Fruit fly (Drosophila melanogaster) whole organism, pupa: ENCODE data around the gene pico.

Source experiments
- CG10348 ChIP-seq: fragments of 200-800 bp; sonication (Bioruptor generic); IDR thresholded peaks from 2 replicates; pipeline ENCODE4 v1.3.6; 2022; ENCODE audit warnings: missing biosample characterization, missing genetic modification characterization
- CG12605 ChIP-seq: fragments of 200-800 bp; sonication (Bioruptor generic); IDR thresholded peaks from 2 replicates; pipeline ENCODE4 v1.3.6; 2022; ENCODE audit warnings: missing biosample characterization, missing genetic modification characterization
- CG13204 ChIP-seq: fragments of 200-800 bp; sonication (Bioruptor generic); optimal IDR thresholded peaks from 2 replicates; lab custom pipeline; 2018; ENCODE audit warnings: missing biosample characterization, mild to moderate bottlenecking, missing genetic modification characterization, moderate library complexity
- CG14655 ChIP-seq: fragments of 200-800 bp; sonication (Bioruptor generic); optimal IDR thresholded peaks from 3 replicates; lab custom pipeline; 2017; ENCODE audit warnings: mild to moderate bottlenecking, missing biosample characterization, missing genetic modification reagents, missing genetic modification characterization
- CG15710 ChIP-seq: fragments of 200-800 bp; sonication (Bioruptor generic); optimal IDR thresholded peaks from 2 replicates; lab custom pipeline; 2018; ENCODE audit warnings: missing biosample characterization, mild to moderate bottlenecking, missing genetic modification characterization, moderate library complexity
- CG17806 ChIP-seq: fragments of 200-800 bp; sonication (Bioruptor generic); optimal IDR thresholded peaks from 2 replicates; lab custom pipeline; 2018; ENCODE audit warnings: missing biosample characterization, mild to moderate bottlenecking, missing genetic modification characterization, moderate library complexity
- CG32121 ChIP-seq: fragments of 200-800 bp; sonication (Bioruptor generic); IDR thresholded peaks from 2 replicates; pipeline ENCODE4 v1.3.6; 2022; ENCODE audit warnings: missing biosample characterization, missing genetic modification characterization
- CG34367 ChIP-seq: fragments of 200-800 bp; sonication (Bioruptor generic); optimal IDR thresholded peaks from 2 replicates; lab custom pipeline; 2018; ENCODE audit warnings: missing biosample characterization, mild to moderate bottlenecking, missing genetic modification characterization
- CG4496 ChIP-seq: fragments of 200-800 bp; sonication (Bioruptor generic); IDR thresholded peaks from 3 replicates; pipeline ENCODE4 v1.3.6; 2022; ENCODE audit warnings: missing biosample characterization, missing genetic modification characterization
- CG8159 ChIP-seq: fragments of 200-800 bp; sonication (Bioruptor generic); optimal IDR thresholded peaks from 3 replicates; lab custom pipeline; 2018; ENCODE audit warnings: missing biosample characterization, mild to moderate bottlenecking, missing genetic modification characterization, moderate library complexity
- CG8301 ChIP-seq: fragments of 200-800 bp; sonication (Bioruptor generic); optimal IDR thresholded peaks from 2 replicates; lab custom pipeline; 2018; ENCODE audit warnings: missing biosample characterization, mild to moderate bottlenecking, missing genetic modification characterization
- CG9948 ChIP-seq: fragments of 200-800 bp; sonication (Bioruptor generic); optimal IDR thresholded peaks from 2 replicates; lab custom pipeline; 2018; ENCODE audit warnings: missing biosample characterization, mild to moderate bottlenecking, missing genetic modification characterization, moderate library complexity
- D1 ChIP-seq: fragments of 200-800 bp; sonication (Bioruptor generic); optimal IDR thresholded peaks from 2 replicates; lab custom pipeline; 2018; ENCODE audit warnings: missing biosample characterization, mild to moderate bottlenecking, missing genetic modification characterization, moderate library complexity
- EcR ChIP-seq: fragments of 200-800 bp; sonication (Bioruptor generic); optimal IDR thresholded peaks from 3 replicates; lab custom pipeline; 2019; ENCODE audit warnings: missing biosample characterization, missing genetic modification characterization, mild to moderate bottlenecking, moderate library complexity, missing genetic modification reagents
- Ets98B ChIP-seq: fragments of 200-800 bp; sonication (Bioruptor generic); IDR thresholded peaks from 2 replicates; pipeline ENCODE4 v1.3.6; 2022; ENCODE audit warnings: missing biosample characterization, missing genetic modification characterization
- Pif1A ChIP-seq: fragments of 200-800 bp; sonication (Bioruptor generic); optimal IDR thresholded peaks from 3 replicates; lab custom pipeline; 2016; ENCODE audit warnings: missing biosample characterization, missing genetic modification characterization
- Pif1B ChIP-seq: fragments of 200-800 bp; sonication (Bioruptor generic); optimal IDR thresholded peaks from 3 replicates; lab custom pipeline; 2016; ENCODE audit warnings: missing biosample characterization, missing genetic modification characterization
- Snoo ChIP-seq: fragments of 200-800 bp; sonication (Bioruptor generic); optimal IDR thresholded peaks from 3 replicates; lab custom pipeline; 2017; ENCODE audit warnings: missing biosample characterization, mild to moderate bottlenecking, missing genetic modification characterization, inconsistent platforms
- fd96Ca ChIP-seq: fragments of 200-800 bp; sonication (Bioruptor generic); IDR thresholded peaks from 3 replicates; pipeline ENCODE4 v1.3.6; 2022; ENCODE audit warnings: missing biosample characterization, missing genetic modification characterization
- gl ChIP-seq: fragments of 200-800 bp; sonication (Bioruptor generic); optimal IDR thresholded peaks from 2 replicates; lab custom pipeline; 2018; ENCODE audit warnings: missing biosample characterization, mild to moderate bottlenecking, missing genetic modification characterization
- rn ChIP-seq: fragments of 200-800 bp; sonication (Bioruptor generic); IDR thresholded peaks from 2 replicates; pipeline ENCODE4 v1.3.6; 2022; ENCODE audit warnings: missing biosample characterization, missing genetic modification characterization

The pico gene

DNA sequence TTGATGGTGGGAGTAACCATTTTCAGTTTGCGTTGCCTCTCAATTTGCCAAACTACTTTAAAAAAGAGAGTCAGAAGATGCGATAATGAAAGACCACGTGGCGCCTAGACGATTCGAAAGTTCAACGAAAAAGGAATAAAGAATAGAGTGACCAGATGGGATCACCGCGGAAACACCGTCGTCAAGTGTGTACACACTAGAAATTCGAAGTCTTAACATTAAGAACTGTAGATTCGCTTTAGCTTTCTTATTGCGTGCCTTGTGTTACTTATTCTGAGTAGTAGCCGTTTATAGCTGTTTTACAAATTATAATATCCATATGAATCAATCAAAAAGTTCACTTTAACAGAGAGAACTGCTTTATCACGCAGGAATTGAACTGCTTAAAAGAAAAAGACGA is 27.9 kb downstream of the pico start, which contains the start of gene SkpE:
Gene SkpE, minus strand, starts transcription at position 101 of the 400 bp plus-strand sequence.
- TF ChIP-seq CG10348 (GFP tag; lab: Robert Waterston, UW) (no peak), rn (GFP tag; lab: Robert Waterston, UW) (no peak), CG8159 (tag; lab: Kevin White, UChicago) (no peak), Ets98B (GFP tag; lab: Robert Waterston, UW) (no peak), EcR (GFP tag; lab: Kevin White, UChicago) (no peak), CG4496 (GFP tag; lab: Robert Waterston, UW) (no peak), CG17806 (tag; lab: Kevin White, UChicago) (no peak)

DNA sequence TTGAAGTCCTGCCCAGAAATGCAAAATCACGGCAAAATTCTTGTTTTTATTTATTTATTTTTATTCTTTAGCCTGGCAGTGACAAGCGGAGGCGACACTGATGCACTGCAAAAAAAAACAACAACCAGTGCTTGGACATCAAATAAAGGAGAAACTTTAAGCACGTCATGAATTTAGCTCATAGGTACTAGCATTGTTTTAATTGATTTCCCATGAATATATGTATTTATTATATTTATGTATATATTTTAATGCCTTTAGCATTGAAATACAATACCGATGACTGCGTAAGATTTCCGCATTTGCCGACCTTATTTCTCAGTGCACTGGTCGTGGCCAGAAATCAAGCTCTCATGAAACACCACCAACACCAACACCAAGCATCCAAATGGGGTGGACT is 33.2 kb downstream of the pico start:
- TF ChIP-seq CG12605 (GFP tag; lab: Robert Waterston, UW) (no peak), fd96Ca (no peak), gl (tag; lab: Kevin White, UChicago) (no peak), CG8301 (tag; lab: Kevin White, UChicago) (no peak), EcR (GFP tag; lab: Kevin White, UChicago) (no peak), CG4496 (GFP tag; lab: Robert Waterston, UW) (no peak), Snoo (tag; lab: Kevin White, UChicago) (no peak), Pif1B (GFP tag; lab: Kevin White, UChicago) (no peak), CG14655 (GFP tag; lab: Kevin White, UChicago) (no peak), CG8159 (tag; lab: Kevin White, UChicago) (no peak), Ets98B (GFP tag; lab: Robert Waterston, UW) (no peak), CG34367 (tag; lab: Kevin White, UChicago) (no peak), CG15710 (tag; lab: Kevin White, UChicago) (no peak), Pif1A (GFP tag; lab: Kevin White, UChicago) (no peak), CG17806 (tag; lab: Kevin White, UChicago) (no peak)

DNA sequence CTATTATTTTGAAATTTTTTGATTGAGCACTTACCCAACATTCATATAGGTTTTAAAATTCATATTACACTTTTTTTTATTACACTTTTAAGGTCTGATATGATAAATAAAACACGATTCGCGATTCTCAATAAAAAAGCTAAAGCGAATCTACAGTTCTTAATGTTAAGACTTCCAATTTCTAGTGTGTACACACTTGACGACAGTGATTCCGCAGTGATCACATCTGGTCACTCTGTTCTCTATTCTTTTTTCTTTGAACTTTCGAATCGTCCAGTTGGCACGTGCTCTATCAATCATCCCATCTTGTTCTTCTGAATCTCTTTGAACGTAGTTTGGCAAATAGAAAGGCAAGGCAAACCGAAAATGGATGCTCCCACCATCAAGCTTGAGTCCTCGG is 36.1 kb downstream of the pico start, which contains the start of gene SkpC:
Gene SkpC, plus strand, starts transcription at position 301 of the 400 bp plus-strand sequence.
- TF ChIP-seq CG14655 (GFP tag; lab: Kevin White, UChicago): no peak

DNA sequence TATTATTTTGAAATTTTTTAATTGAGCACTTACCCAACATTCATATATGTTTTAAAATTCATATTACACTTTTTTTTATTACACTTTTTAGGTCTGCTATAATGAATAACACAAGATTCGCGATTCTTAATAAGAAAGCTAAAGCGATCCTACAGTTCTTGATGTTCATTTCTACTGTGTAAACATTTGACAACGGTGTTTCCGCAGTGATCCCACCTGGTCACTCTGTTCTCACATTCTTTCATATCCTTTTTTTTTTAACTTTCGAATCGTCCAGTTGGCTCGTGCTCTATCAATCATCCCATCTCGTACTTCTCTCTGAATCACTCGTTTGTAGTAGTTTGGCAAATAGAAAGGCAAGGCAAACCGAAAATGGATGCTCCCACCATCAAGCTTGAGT is 39.4 kb downstream of the pico start, which contains the start of gene SkpD:
Gene SkpD, plus strand, starts transcription at position 301 of the 400 bp plus-strand sequence.
- no peak for TF ChIP-seq CG15710 (tag; lab: Kevin White, UChicago)
- no peak for TF ChIP-seq CG17806 (tag; lab: Kevin White, UChicago)
- no peak for TF ChIP-seq CG4496 (GFP tag; lab: Robert Waterston, UW)
- TF ChIP-seq gl (tag; lab: Kevin White, UChicago): no peak
- TF ChIP-seq CG8159 (tag; lab: Kevin White, UChicago): no peak
- TF ChIP-seq Ets98B (GFP tag; lab: Robert Waterston, UW): no peak
- TF ChIP-seq CG13204 (GFP tag; lab: Kevin White, UChicago): no peak
- no peak for TF ChIP-seq fd96Ca
- no peak for TF ChIP-seq Pif1B (GFP tag; lab: Kevin White, UChicago)

DNA sequence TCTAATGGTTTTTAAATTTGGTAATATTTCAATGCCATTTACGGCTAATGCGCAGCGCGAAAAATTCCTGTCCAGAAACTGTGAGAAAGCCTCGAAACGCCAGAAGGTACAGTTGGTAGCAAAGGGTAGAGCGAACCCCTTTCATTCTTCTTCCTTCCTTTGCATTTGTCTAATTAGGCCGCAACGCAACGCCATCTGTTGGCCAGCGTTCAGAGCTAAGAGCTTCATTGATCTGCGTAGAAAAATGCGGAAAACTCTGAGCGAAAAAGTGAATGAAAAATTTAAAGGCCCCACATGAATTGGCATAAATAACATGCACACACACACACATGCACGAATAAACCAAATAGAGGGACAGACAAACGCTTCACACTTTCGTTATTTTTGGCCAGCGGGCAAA is 40.8 kb downstream of the pico start:
- TF ChIP-seq gl (tag; lab: Kevin White, UChicago) (no peak), CG32121 (GFP tag; lab: Robert Waterston, UW) (no peak), CG13204 (GFP tag; lab: Kevin White, UChicago) (no peak), CG14655 (GFP tag; lab: Kevin White, UChicago) (no peak)
- TF ChIP-seq, all 21 proteins: peak for 0

DNA sequence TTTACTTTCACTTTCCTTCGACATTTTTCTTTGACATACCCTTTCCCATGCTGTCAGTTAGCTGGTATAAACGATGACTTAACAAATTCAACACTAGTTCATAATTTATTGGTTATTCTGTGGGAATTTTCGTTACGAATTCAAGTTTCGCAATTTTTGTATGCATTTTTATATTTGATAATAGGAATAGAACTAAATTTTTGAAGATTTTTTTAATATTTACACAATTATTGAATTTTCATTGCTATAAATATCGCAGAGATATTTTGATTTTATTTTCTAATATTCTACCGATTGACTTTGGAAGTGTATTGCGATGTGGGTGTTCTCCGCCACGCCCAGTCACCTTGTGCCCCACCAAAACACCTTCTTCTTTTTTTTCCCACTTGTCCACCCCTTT is 45.7 kb downstream of the pico start:
- TF ChIP-seq fd96Ca (no peak), CG32121 (GFP tag; lab: Robert Waterston, UW) (no peak), CG9948 (no peak), gl (tag; lab: Kevin White, UChicago) (no peak), CG17806 (tag; lab: Kevin White, UChicago) (no peak), CG13204 (GFP tag; lab: Kevin White, UChicago) (no peak), CG15710 (tag; lab: Kevin White, UChicago) (no peak), CG8159 (tag; lab: Kevin White, UChicago) (no peak), CG4496 (GFP tag; lab: Robert Waterston, UW) (no peak), rn (GFP tag; lab: Robert Waterston, UW) (no peak), Pif1A (GFP tag; lab: Kevin White, UChicago) (no peak)
- TF ChIP-seq, all 21 proteins: peak for 0

DNA sequence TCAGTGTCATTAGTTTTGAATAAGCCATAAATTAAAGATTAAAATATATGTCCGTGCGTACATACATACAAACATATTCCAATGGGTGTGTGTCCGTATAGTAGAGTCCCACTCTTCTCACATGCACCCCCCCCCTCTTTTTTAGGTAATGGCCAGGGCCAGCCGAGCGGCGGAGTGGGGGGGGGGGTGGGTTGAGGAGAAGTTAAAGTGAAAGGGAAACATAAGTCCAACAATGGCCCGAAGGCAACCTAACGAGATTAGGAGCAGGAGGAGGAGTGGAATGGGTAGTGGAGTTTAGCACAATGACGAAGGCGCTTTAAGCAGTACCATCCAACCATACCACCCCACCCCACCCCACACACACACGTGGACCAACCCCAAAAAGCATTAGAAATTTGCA is 56.1 kb downstream of the pico start:
- TF ChIP-seq EcR (GFP tag; lab: Kevin White, UChicago) (no peak), CG15710 (tag; lab: Kevin White, UChicago) (no peak), D1 (tag; lab: Kevin White, UChicago) (no peak), CG4496 (GFP tag; lab: Robert Waterston, UW) (no peak), CG32121 (GFP tag; lab: Robert Waterston, UW) (no peak), Ets98B (GFP tag; lab: Robert Waterston, UW) (no peak), CG13204 (GFP tag; lab: Kevin White, UChicago) (no peak), Pif1A (GFP tag; lab: Kevin White, UChicago) (no peak), Pif1B (GFP tag; lab: Kevin White, UChicago) (no peak), CG17806 (tag; lab: Kevin White, UChicago) (no peak), CG8301 (tag; lab: Kevin White, UChicago) (no peak), Snoo (tag; lab: Kevin White, UChicago) (no peak), gl (tag; lab: Kevin White, UChicago) (no peak)
- TF ChIP-seq, all 21 proteins: peak for 0
